Worm (Caenorhabditis elegans) whole organism, L2 larva: ENCODE data around the gene F22D3.4.

Experiments used
- ceh-16 ChIP-seq: fragments of 150-350 bp; optimal IDR thresholded peaks from 2 replicates; lab custom pipeline; 2014; ENCODE audit warnings: missing biosample characterization, missing genetic modification characterization
- egl-27 ChIP-seq: sonication (generic microtip); optimal IDR thresholded peaks from 3 replicates; lab custom pipeline; 2017; ENCODE audit warnings: missing biosample characterization, missing genetic modification reagents, missing genetic modification characterization
- skn-1 ChIP-seq: sonication (generic microtip); optimal IDR thresholded peaks from 2 replicates; lab custom pipeline; 2017; ENCODE audit warnings: missing biosample characterization, missing genetic modification characterization
- unc-39 ChIP-seq: fragments of 150-350 bp; optimal IDR thresholded peaks from 2 replicates; lab custom pipeline; 2014; ENCODE audit warnings: missing biosample characterization, missing genetic modification characterization
- unc-62 ChIP-seq: fragments of 150-350 bp; optimal IDR thresholded peaks from 2 replicates; lab custom pipeline; 2014; ENCODE audit warnings: missing biosample characterization, missing genetic modification reagents, missing genetic modification characterization
- ztf-4 ChIP-seq: fragments of 150-350 bp; optimal IDR thresholded peaks from 2 replicates; lab custom pipeline; 2014; ENCODE audit warnings: missing biosample characterization, missing genetic modification characterization

- TF ChIP-seq unc-39 (no peak), unc-62 (GFP tag; lab: Kevin White, UChicago) (no peak), egl-27 (tag; lab: Kevin White, UChicago) (no peak), skn-1 (no peak), ztf-4 (tag; lab: Kevin White, UChicago) (no peak), ceh-16 (tag; lab: Kevin White, UChicago) (no peak)
Measured at ce11 chrII:6923792-6924191, 3.6 kb downstream of the F22D3.4 start.
